Worm (Caenorhabditis elegans) whole organism, mixed stage, embryonic: ENCODE measurements around the gene F16G10.11.

Experiments used
- M03D4.4 ChIP-seq: sonication (generic microtip); optimal IDR thresholded peaks from 2 replicates; lab custom pipeline; 2017; ENCODE audit warnings: mild to moderate bottlenecking, missing genetic modification characterization, missing compliant biosample characterization
- ceh-39 ChIP-seq: fragments of 150-350 bp; optimal IDR thresholded peaks from 2 replicates; lab custom pipeline; 2014; ENCODE audit warnings: missing biosample characterization, missing genetic modification characterization
- ceh-83 ChIP-seq: fragments of 200-800 bp; sonication (Bioruptor generic); optimal IDR thresholded peaks from 2 replicates; lab custom pipeline; 2018; ENCODE audit warnings: mild to moderate bottlenecking, missing genetic modification characterization, missing compliant biosample characterization
- ces-1 ChIP-seq: fragments of 150-350 bp; optimal IDR thresholded peaks from 2 replicates; lab custom pipeline; 2014; ENCODE audit warnings: missing biosample characterization, missing genetic modification reagents, missing genetic modification characterization
- cnd-1 ChIP-seq: fragments of 200-800 bp; sonication (Bioruptor generic); optimal IDR thresholded peaks from 2 replicates; lab custom pipeline; 2018; ENCODE audit warnings: mild to moderate bottlenecking, missing genetic modification characterization, missing compliant biosample characterization
- drap-1 ChIP-seq: fragments of 200-800 bp; sonication (Bioruptor generic); optimal IDR thresholded peaks from 3 replicates; lab custom pipeline; 2018; ENCODE audit warnings: mild to moderate bottlenecking, missing genetic modification characterization, missing compliant biosample characterization
- elt-1 ChIP-seq: sonication (generic microtip); optimal IDR thresholded peaks from 2 replicates; lab custom pipeline; 2017; ENCODE audit warnings: missing genetic modification characterization, mild to moderate bottlenecking, missing compliant biosample characterization, antibody characterized with exemption, moderate library complexity, borderline replicate concordance; ENCODE audit not compliant: insufficient read depth
- flh-1 ChIP-seq: fragments of 200-800 bp; sonication (Bioruptor generic); optimal IDR thresholded peaks from 2 replicates; lab custom pipeline; 2018; ENCODE audit warnings: mild to moderate bottlenecking, missing genetic modification characterization, moderate library complexity, missing compliant biosample characterization
- ham-2 ChIP-seq: fragments of 200-800 bp; sonication (Bioruptor generic); optimal IDR thresholded peaks from 2 replicates; lab custom pipeline; 2018; ENCODE audit warnings: mild to moderate bottlenecking, missing genetic modification characterization, missing compliant biosample characterization
- hlh-1 ChIP-seq: fragments of 150-350 bp; optimal IDR thresholded peaks from 2 replicates; lab custom pipeline; 2014; ENCODE audit warnings: missing biosample characterization, missing genetic modification reagents, missing genetic modification characterization
- lin-13 ChIP-seq: fragments of 150-350 bp; optimal IDR thresholded peaks from 2 replicates; lab custom pipeline; 2014; ENCODE audit warnings: missing biosample characterization, missing genetic modification characterization
- lin-32 ChIP-seq: fragments of 200-800 bp; sonication (Bioruptor generic); optimal IDR thresholded peaks from 2 replicates; lab custom pipeline; 2018; ENCODE audit warnings: mild to moderate bottlenecking, missing genetic modification characterization, missing compliant biosample characterization
- lsy-2 ChIP-seq: fragments of 150-350 bp; optimal IDR thresholded peaks from 2 replicates; lab custom pipeline; 2014; ENCODE audit warnings: missing biosample characterization, missing genetic modification characterization
- mab-5 ChIP-seq: fragments of 150-350 bp; optimal IDR thresholded peaks from 2 replicates; lab custom pipeline; 2014; ENCODE audit warnings: missing biosample characterization, missing genetic modification characterization
- mep-1 ChIP-seq: fragments of 150-350 bp; optimal IDR thresholded peaks from 2 replicates; lab custom pipeline; 2017; ENCODE audit warnings: missing biosample characterization, missing genetic modification reagents, missing genetic modification characterization, inconsistent platforms
- mls-2 ChIP-seq: sonication (generic microtip); optimal IDR thresholded peaks from 2 replicates; lab custom pipeline; 2016; ENCODE audit warnings: mild to moderate bottlenecking, missing genetic modification characterization, moderate library complexity, missing compliant biosample characterization
- nhr-12 ChIP-seq: fragments of 150-350 bp; optimal IDR thresholded peaks from 2 replicates; lab custom pipeline; 2014; ENCODE audit warnings: missing biosample characterization, missing genetic modification characterization
- nhr-2 ChIP-seq: fragments of 150-350 bp; optimal IDR thresholded peaks from 2 replicates; lab custom pipeline; 2014; ENCODE audit warnings: missing biosample characterization, missing genetic modification characterization
- nhr-237 ChIP-seq: fragments of 150-350 bp; optimal IDR thresholded peaks from 2 replicates; lab custom pipeline; 2014; ENCODE audit warnings: missing biosample characterization, missing genetic modification characterization
- nhr-76 ChIP-seq: sonication (generic microtip); optimal IDR thresholded peaks from 2 replicates; lab custom pipeline; 2017; ENCODE audit warnings: missing biosample characterization, missing genetic modification characterization
- pha-4 ChIP-seq: fragments of 150-350 bp; optimal IDR thresholded peaks from 2 replicates; lab custom pipeline; 2018; ENCODE audit warnings: missing biosample characterization, missing genetic modification reagents, missing genetic modification characterization
- sem-2 ChIP-seq: fragments of 200-800 bp; sonication (Bioruptor generic); optimal IDR thresholded peaks from 2 replicates; lab custom pipeline; 2018; ENCODE audit warnings: mild to moderate bottlenecking, missing genetic modification characterization, missing compliant biosample characterization
- sptf-1 ChIP-seq: sonication (generic microtip); optimal IDR thresholded peaks from 2 replicates; lab custom pipeline; 2017; ENCODE audit warnings: mild to moderate bottlenecking, missing genetic modification characterization, moderate library complexity, missing compliant biosample characterization
- tbx-8 ChIP-seq: fragments of 200-800 bp; sonication (Bioruptor generic); optimal IDR thresholded peaks from 2 replicates; lab custom pipeline; 2018; ENCODE audit warnings: mild to moderate bottlenecking, missing genetic modification characterization, moderate library complexity, missing compliant biosample characterization
- unc-120 ChIP-seq: sonication (generic microtip); optimal IDR thresholded peaks from 2 replicates; lab custom pipeline; 2017; ENCODE audit warnings: missing genetic modification characterization, missing compliant biosample characterization; ENCODE audit not compliant: poor library complexity, severe bottlenecking
- unc-39 ChIP-seq: fragments of 150-350 bp; optimal IDR thresholded peaks from 2 replicates; lab custom pipeline; 2014; ENCODE audit warnings: missing biosample characterization, missing genetic modification characterization
- unc-62 ChIP-seq: fragments of 150-350 bp; optimal IDR thresholded peaks from 2 replicates; lab custom pipeline; 2014; ENCODE audit warnings: missing biosample characterization, missing genetic modification reagents, missing genetic modification characterization
- zip-8 ChIP-seq: fragments of 150-350 bp; optimal IDR thresholded peaks from 2 replicates; lab custom pipeline; 2014; ENCODE audit warnings: missing biosample characterization, missing genetic modification characterization
- ztf-11 ChIP-seq: fragments of 150-350 bp; optimal IDR thresholded peaks from 2 replicates; lab custom pipeline; 2014; ENCODE audit warnings: missing biosample characterization, missing genetic modification characterization

F16G10.11 gene

DNA sequence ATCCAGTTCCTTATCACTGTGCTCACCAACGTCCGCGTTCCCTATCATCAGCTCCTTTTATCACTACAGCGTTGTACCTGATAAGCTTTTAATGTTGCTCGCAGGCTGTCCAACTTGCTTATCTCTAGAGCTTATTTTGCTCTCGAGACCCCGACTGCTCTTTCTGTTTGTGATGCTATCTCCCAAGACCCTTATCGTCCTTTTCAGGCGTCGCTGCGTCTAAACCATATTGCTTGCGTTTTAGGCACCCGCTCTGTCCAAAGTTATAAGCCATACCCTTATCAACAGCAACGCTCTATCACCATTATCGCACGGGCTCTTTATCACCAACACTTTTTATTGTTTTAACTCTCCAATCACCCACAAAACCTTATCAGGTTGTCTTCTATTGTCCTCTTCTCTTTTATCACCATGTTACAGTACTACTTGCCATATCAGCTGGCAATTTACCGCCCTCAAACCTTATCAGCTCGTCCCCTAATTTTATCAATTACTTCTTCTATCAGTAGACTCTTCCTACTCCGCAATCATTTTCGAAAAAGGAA lies 15.2 kb downstream of the F16G10.11 start:
- TF ChIP-seq nhr-12 (no peak), lsy-2 (tag; lab: Kevin White, UChicago) (no peak), zip-8 (tag; lab: Kevin White, UChicago) (no peak), mls-2 (no peak), nhr-76 (tag; lab: Kevin White, UChicago) (no peak), unc-39 (tag; lab: Kevin White, UChicago) (no peak), nhr-237 (tag; lab: Kevin White, UChicago) (no peak), lin-32 (no peak), tbx-8 (GFP tag; lab: Kevin White, UChicago) (no peak), drap-1 (GFP tag; lab: Kevin White, UChicago) (no peak), flh-1 (GFP tag; lab: Kevin White, UChicago) (no peak), lin-13 (no peak), hlh-1 (tag; lab: Kevin White, UChicago) (no peak), nhr-2 (no peak), ham-2 (no peak), ceh-83 (no peak), cnd-1 (tag; lab: Kevin White, UChicago) (no peak), mab-5 (tag; lab: Kevin White, UChicago) (no peak), ces-1 (GFP tag; lab: Kevin White, UChicago) (no peak)

DNA sequence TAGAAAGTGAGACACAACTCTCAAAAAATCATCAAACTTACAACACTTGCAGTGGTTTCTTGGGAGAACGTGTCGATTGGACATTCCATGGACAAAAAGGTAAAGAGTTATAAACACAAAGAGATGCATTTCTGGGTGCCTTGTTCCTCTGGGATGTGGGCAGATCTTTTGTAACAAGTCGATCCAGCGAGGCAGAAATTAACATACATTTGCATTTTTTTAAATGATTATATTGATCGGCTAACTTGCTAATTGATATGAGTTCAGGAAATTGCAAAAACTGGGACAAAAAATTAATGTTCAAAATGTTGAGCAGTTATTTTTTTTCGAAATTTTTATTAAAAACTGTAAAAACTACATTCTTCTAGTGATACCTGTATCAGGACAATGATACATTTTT lies 16.0 kb downstream of the F16G10.11 start, which contains the start of gene F16G10.6:
TSS of gene F16G10.6 (minus strand) at position 101 of the 400 bp plus-strand sequence.
- no peak for TF ChIP-seq flh-1 (GFP tag; lab: Kevin White, UChicago)
- no peak for TF ChIP-seq unc-62 (GFP tag; lab: Kevin White, UChicago)
- no peak for TF ChIP-seq ceh-39
- no peak for TF ChIP-seq lsy-2 (tag; lab: Kevin White, UChicago)
- no peak for TF ChIP-seq pha-4 (tag; lab: Kevin White, UChicago)
- no peak for TF ChIP-seq nhr-237 (tag; lab: Kevin White, UChicago)
- TF ChIP-seq tbx-8 (GFP tag; lab: Kevin White, UChicago): no peak
- TF ChIP-seq, all 35 proteins: peak for 0

DNA sequence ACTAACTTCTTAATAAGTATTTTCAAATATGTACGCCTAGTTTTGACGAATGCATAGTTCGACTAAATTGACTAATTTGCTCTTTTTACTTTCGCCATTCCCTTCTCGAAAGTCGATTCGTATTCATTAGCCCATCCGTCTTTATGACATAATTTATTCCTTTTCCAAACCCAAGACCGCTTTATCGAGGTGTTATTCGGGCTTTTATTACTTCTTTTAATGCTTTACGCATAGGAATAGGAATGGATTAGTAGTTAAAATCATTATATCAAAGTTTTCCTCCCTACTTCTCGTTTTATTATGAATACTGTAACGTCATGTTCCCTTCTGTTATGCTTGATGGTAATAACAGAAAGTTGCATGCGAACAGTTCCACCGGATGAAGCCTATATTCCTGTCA lies 18.7 kb downstream of the F16G10.11 start, which contains the start of gene F16G10.2:
TSS of gene F16G10.2 (plus strand) at position 301 of the 400 bp plus-strand sequence.
- TF ChIP-seq M03D4.4: no peak

DNA sequence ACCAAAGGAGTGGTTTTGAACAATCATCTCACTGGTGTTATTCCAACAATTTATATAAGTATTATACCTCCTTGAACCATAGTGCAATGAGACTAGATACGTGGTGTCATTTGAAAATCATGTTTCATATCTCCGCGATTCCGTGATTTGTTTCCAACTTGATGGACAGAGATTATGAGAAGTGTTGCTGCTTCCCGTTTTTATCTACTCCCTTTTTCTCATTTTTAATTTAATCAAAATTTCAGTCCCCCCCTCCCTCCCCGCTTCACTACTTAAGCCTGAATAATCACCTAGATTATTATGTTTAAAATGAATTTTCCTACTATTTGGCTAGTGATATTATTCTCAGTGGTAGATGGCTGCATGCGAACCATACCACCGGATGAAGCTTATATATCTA lies 21.6 kb downstream of the F16G10.11 start, which contains the start of gene F16G10.3:
TSS of gene F16G10.3 (plus strand) at position 301 of the 400 bp plus-strand sequence.
- TF ChIP-seq ztf-11 (tag; lab: Kevin White, UChicago) (no peak), tbx-8 (GFP tag; lab: Kevin White, UChicago) (no peak), M03D4.4 (no peak), lin-32 (no peak), pha-4 (tag; lab: Kevin White, UChicago) (no peak), ces-1 (GFP tag; lab: Kevin White, UChicago) (no peak), drap-1 (GFP tag; lab: Kevin White, UChicago) (no peak), flh-1 (GFP tag; lab: Kevin White, UChicago) (no peak), ceh-83 (no peak), lin-13 (no peak)

DNA sequence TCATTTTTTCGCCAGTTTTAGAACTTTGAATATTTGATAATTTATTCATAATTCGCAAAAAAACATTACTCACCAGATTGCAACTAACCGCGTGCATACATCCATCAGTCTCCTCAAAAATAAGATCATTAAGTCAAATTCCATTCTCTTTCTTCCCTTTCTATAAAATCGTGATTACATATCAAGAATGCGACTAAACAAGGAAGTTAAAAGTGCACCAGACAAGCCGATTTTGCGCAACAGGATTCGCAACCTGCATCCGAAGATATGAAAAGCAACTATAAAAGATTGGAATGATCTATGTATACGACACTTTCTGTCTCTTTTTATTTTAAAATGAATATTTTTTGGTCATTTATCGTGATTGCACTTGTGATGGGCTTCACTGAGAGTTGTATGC lies 24.8 kb downstream of the F16G10.11 start, which contains the start of gene hpo-25:
TSS of gene hpo-25 (plus strand) at position 301 of the 400 bp plus-strand sequence.
- TF ChIP-seq ztf-11 (tag; lab: Kevin White, UChicago): no peak
- no peak for TF ChIP-seq mep-1 (tag; lab: Kevin White, UChicago)
- no peak for TF ChIP-seq ceh-39
- TF ChIP-seq elt-1 (tag; lab: Kevin White, UChicago): no peak
- TF ChIP-seq nhr-237 (tag; lab: Kevin White, UChicago): no peak
- no peak for TF ChIP-seq tbx-8 (GFP tag; lab: Kevin White, UChicago)
- TF ChIP-seq lin-13: no peak
- no peak for TF ChIP-seq flh-1 (GFP tag; lab: Kevin White, UChicago)
- no peak for TF ChIP-seq cnd-1 (tag; lab: Kevin White, UChicago)
- TF ChIP-seq unc-120 (tag; lab: Kevin White, UChicago): no peak
- no peak for TF ChIP-seq zip-8 (tag; lab: Kevin White, UChicago)
- TF ChIP-seq sem-2: no peak
- TF ChIP-seq ceh-83: no peak
- no peak for TF ChIP-seq ham-2
- TF ChIP-seq sptf-1: no peak
- no peak for TF ChIP-seq M03D4.4
